Fruit fly (Drosophila melanogaster): ENCODE measurements around the gene Edg84A.

The Edg84A gene

dm6 chr3R:6668234-6668633 is 16.0 kb upstream of the Edg84A start:
- TF ChIP-seq dsf (GFP tag; optimal IDR thresholded peaks at IDR 0.05; ENCODE audit: borderline replicate concordance) (no peak), dl (GFP tag; optimal IDR thresholded peaks at IDR 0.05; ENCODE audit: insufficient read depth in 1 of 2, partially characterized antibody in 2 of 2) (no peak), tai (GFP tag; optimal IDR thresholded peaks at IDR 0.05) (no peak), N (GFP tag; optimal IDR thresholded peaks at IDR 0.05) (no peak), psq (GFP tag; optimal IDR thresholded peaks at IDR 0.05) (no peak), GATAd (GFP tag; optimal IDR thresholded peaks at IDR 0.05) (no peak), rgr (GFP tag; optimal IDR thresholded peaks at IDR 0.05) (no peak), dmrt93B (GFP tag; optimal IDR thresholded peaks at IDR 0.05) (no peak), Rel (GFP tag; optimal IDR thresholded peaks at IDR 0.05) (no peak), Rel (tag; optimal IDR thresholded peaks at IDR 0.05) (no peak)

dm6 chr3R:6672303-6673007 is 11.8 kb upstream of the Edg84A start:
- TF ChIP-seq Mio (GFP tag; optimal IDR thresholded peaks at IDR 0.05) (no peak), woc (GFP tag; optimal IDR thresholded peaks at IDR 0.05) (no peak), N (GFP tag; optimal IDR thresholded peaks at IDR 0.05) (no peak), Abd-B (GFP tag; optimal IDR thresholded peaks at IDR 0.05) (no peak), psq (GFP tag; optimal IDR thresholded peaks at IDR 0.05) (no peak), fru (GFP tag; optimal IDR thresholded peaks at IDR 0.05) (no peak), lola (GFP tag; optimal IDR thresholded peaks at IDR 0.05) (no peak), GATAd (GFP tag; optimal IDR thresholded peaks at IDR 0.05) (no peak), Sp1 (GFP tag; optimal IDR thresholded peaks at IDR 0.05) (no peak), CG32264 (GFP tag; optimal IDR thresholded peaks at IDR 0.05) (no peak), jim (GFP tag; optimal IDR thresholded peaks at IDR 0.05) (no peak), CrebA (GFP tag; optimal IDR thresholded peaks at IDR 0.05; ENCODE audit: borderline replicate concordance) (no peak), Hr83 (GFP tag; optimal IDR thresholded peaks at IDR 0.05; ENCODE audit: poor library complexity, severe bottlenecking) (no peak), dmrt93B (GFP tag; optimal IDR thresholded peaks at IDR 0.05) (no peak), pan (optimal IDR thresholded peaks at IDR 0.05) (no peak), Rel (GFP tag; optimal IDR thresholded peaks at IDR 0.05) (no peak), Rel (tag; optimal IDR thresholded peaks at IDR 0.05) (no peak)

dm6 chr3R:6674548-6674947 is 9.7 kb upstream of the Edg84A start:
- TF ChIP-seq h (GFP tag; optimal IDR thresholded peaks at IDR 0.05), result peak; percentile 48
- peak; percentile 29 for TF ChIP-seq ey (GFP tag; optimal IDR thresholded peaks at IDR 0.05)
- no peak for TF ChIP-seq lola (GFP tag; optimal IDR thresholded peaks at IDR 0.05)
- peak; percentile 42 for TF ChIP-seq HLH106 (tag; optimal IDR thresholded peaks at IDR 0.05)
- peak; percentile 32 for TF ChIP-seq fru (GFP tag; optimal IDR thresholded peaks at IDR 0.05)

- TF ChIP-seq h (GFP tag; optimal IDR thresholded peaks at IDR 0.05), result no peak
- TF ChIP-seq CrebA (GFP tag; optimal IDR thresholded peaks at IDR 0.05; ENCODE audit: borderline replicate concordance), result no peak
- TF ChIP-seq Jra (GFP tag; optimal IDR thresholded peaks at IDR 0.05), result peak; percentile 61
- TF ChIP-seq GATAd (GFP tag; optimal IDR thresholded peaks at IDR 0.05), result peak; percentile 73
- TF ChIP-seq Vsx2 (GFP tag; optimal IDR thresholded peaks at IDR 0.05; ENCODE audit: partially characterized antibody), result peak; percentile 78
- no peak for TF ChIP-seq sv (GFP tag; optimal IDR thresholded peaks at IDR 0.05)
- no peak for TF ChIP-seq Hr83 (GFP tag; optimal IDR thresholded peaks at IDR 0.05; ENCODE audit: poor library complexity, severe bottlenecking)
- TF ChIP-seq dl (GFP tag; optimal IDR thresholded peaks at IDR 0.05; ENCODE audit: insufficient read depth in 1 of 2, partially characterized antibody in 2 of 2), result peak; percentile 44 to 52
- no peak for TF ChIP-seq jim (GFP tag; optimal IDR thresholded peaks at IDR 0.05)
- TF ChIP-seq dmrt93B (GFP tag; optimal IDR thresholded peaks at IDR 0.05), result no peak
- no peak for TF ChIP-seq br (GFP tag; optimal IDR thresholded peaks at IDR 0.05)
- no peak for TF ChIP-seq Dfd (GFP tag; optimal IDR thresholded peaks at IDR 0.05)
- TF ChIP-seq Dif (GFP tag; optimal IDR thresholded peaks at IDR 0.05; ENCODE audit: partially characterized antibody), result peak; percentile 84
Observed at dm6 chr3R:6678480-6678879, 5.8 kb upstream of the Edg84A start, which contains the start of gene lab. lab (minus strand) TSS chr3R:6678590.

dm6 chr3R:6683135-6683534 is 1.1 kb upstream of the Edg84A start:
- no peak for TF ChIP-seq Rel (GFP tag; optimal IDR thresholded peaks at IDR 0.05)
- TF ChIP-seq Rel (tag; optimal IDR thresholded peaks at IDR 0.05), result no peak
- no peak for TF ChIP-seq lola (GFP tag; optimal IDR thresholded peaks at IDR 0.05)
- TF ChIP-seq ey (GFP tag; optimal IDR thresholded peaks at IDR 0.05), result no peak
- no peak for TF ChIP-seq usp (GFP tag; optimal IDR thresholded peaks at IDR 0.05)
- TF ChIP-seq pan (optimal IDR thresholded peaks at IDR 0.05), result no peak
- TF ChIP-seq br (GFP tag; optimal IDR thresholded peaks at IDR 0.05), result no peak
- no peak for TF ChIP-seq GATAd (GFP tag; optimal IDR thresholded peaks at IDR 0.05)
- no peak for TF ChIP-seq Myc (optimal IDR thresholded peaks at IDR 0.05)
- TF ChIP-seq Hnf4 (GFP tag; optimal IDR thresholded peaks at IDR 0.05), result no peak
- TF ChIP-seq dsf (GFP tag; optimal IDR thresholded peaks at IDR 0.05; ENCODE audit: borderline replicate concordance), result no peak

All from whole organism, wandering third instar larva.